Worm (Caenorhabditis elegans) whole organism, L3 larva: ENCODE results near the gene F21A3.11.

Source experiments
- ama-1 ChIP-seq: fragments of 150-350 bp; optimal IDR thresholded peaks from 2 replicates; lab custom pipeline; 2018
- ceh-28 ChIP-seq: fragments of 150-350 bp; optimal IDR thresholded peaks from 2 replicates; lab custom pipeline; 2014; ENCODE audit warnings: missing biosample characterization, missing genetic modification reagents, missing genetic modification characterization
- ceh-82 ChIP-seq: fragments of 150-350 bp; optimal IDR thresholded peaks from 2 replicates; lab custom pipeline; 2014; ENCODE audit warnings: missing biosample characterization, missing genetic modification characterization
- fos-1 ChIP-seq: fragments of 150-350 bp; optimal IDR thresholded peaks from 2 replicates; lab custom pipeline; 2014; ENCODE audit warnings: missing biosample characterization, missing genetic modification characterization
- nhr-11 ChIP-seq: fragments of 150-350 bp; optimal IDR thresholded peaks from 2 replicates; lab custom pipeline; 2014; ENCODE audit warnings: missing biosample characterization, missing genetic modification characterization
- nhr-28 ChIP-seq: fragments of 150-350 bp; optimal IDR thresholded peaks from 2 replicates; lab custom pipeline; 2014; ENCODE audit warnings: missing biosample characterization, missing genetic modification characterization
- unc-39 ChIP-seq: sonication (generic microtip); optimal IDR thresholded peaks from 4 replicates; lab custom pipeline; 2017; ENCODE audit warnings: missing biosample characterization, missing genetic modification characterization
- unc-62 ChIP-seq: fragments of 150-350 bp; sonication (generic microtip); optimal IDR thresholded peaks from 4 replicates; lab custom pipeline; 2014; ENCODE audit warnings: missing biosample characterization, missing genetic modification reagents, missing genetic modification characterization
- ztf-11 ChIP-seq: fragments of 150-350 bp; optimal IDR thresholded peaks from 2 replicates; lab custom pipeline; 2014; ENCODE audit warnings: missing biosample characterization, missing genetic modification characterization

DNA sequence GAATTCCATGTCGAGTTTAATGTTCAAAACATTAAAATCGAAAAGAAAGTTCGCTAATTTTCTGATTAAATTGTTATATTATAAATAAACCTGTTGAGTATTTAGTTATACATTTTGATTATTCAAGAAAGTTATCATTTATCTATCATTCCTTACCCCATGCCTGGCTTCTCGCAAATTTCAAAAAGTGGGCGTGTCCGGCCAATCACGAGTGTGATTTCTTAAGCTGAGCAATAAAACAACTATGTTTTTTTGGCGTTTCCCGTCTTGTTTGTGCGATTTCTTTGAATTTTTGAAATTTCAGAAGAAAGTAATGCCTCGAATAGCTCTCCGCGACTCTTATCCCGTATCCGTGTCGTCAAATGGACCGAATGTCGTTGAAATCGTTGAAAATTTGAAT is 39.6 kb upstream of the F21A3.11 start, which contains the start of gene fbxa-94:
- TF ChIP-seq ceh-82 (tag; lab: Kevin White, UChicago), result no peak
- TF ChIP-seq unc-62, result no peak
- no peak for TF ChIP-seq ztf-11 (tag; lab: Kevin White, UChicago)
- no peak for TF ChIP-seq nhr-11
- TF ChIP-seq nhr-28 (tag; lab: Kevin White, UChicago), result no peak
- TF ChIP-seq unc-39 (tag; lab: Kevin White, UChicago), result no peak
- TF ChIP-seq fos-1, result no peak
- no peak for TF ChIP-seq ama-1
- no peak for TF ChIP-seq ceh-28
